Worm (Caenorhabditis elegans): Measurements from ENCODE around the gene K08C7.7.

DNA sequence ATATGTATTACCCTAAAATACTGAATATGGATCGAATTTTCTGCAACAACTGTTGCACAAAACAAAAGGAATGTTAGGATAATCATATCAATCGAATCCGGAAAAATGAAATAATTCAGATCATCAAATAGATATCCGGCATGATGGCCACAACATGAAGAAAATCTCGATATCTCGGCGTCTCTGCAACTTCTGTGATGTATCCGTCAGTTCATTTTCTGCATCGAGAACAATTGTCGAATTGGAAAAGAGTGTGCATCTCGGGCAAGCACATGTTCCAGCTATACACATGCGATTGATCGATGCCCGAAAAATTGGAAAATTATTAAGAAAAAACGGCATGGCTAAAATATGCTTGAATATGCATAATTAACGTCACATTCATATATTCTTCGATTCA is 21.5 kb downstream of the K08C7.7 start, which contains the start of the genes K08C7.6 and R102.1:
- TF ChIP-seq die-1 (tag; optimal IDR thresholded peaks at IDR 0.05) = no peak
- no peak for TF ChIP-seq ceh-91 (GFP tag; IDR thresholded peaks at IDR 0.05)
